Fruit fly (Drosophila melanogaster) whole organism, embryonic: ENCODE results near the gene CG1632.

ENCODE experiments used
- Adf1 ChIP-seq: fragments of 200-800 bp; sonication (Bioruptor generic); IDR thresholded peaks from 2 replicates; pipeline ENCODE4 v1.3.6; 2022; ENCODE audit warnings: missing biosample characterization, missing genetic modification characterization
- Asciz ChIP-seq: fragments of 200-800 bp; sonication (Bioruptor generic); optimal IDR thresholded peaks from 2 replicates; lab custom pipeline; 2017; ENCODE audit warnings: missing biosample characterization, mild to moderate bottlenecking, missing genetic modification characterization, missing genetic modification reagents
- Atf3 ChIP-seq: fragments of 200-800 bp; sonication (Bioruptor generic); optimal IDR thresholded peaks from 3 replicates; lab custom pipeline; 2016; ENCODE audit warnings: missing biosample characterization, missing genetic modification characterization
- CG11456 ChIP-seq: fragments of 200-800 bp; sonication (Bioruptor generic); IDR thresholded peaks from 3 replicates; pipeline ENCODE4 v1.3.6; 2022; ENCODE audit warnings: missing biosample characterization, missing genetic modification characterization
- CG11723 ChIP-seq: fragments of 200-800 bp; sonication (Bioruptor generic); optimal IDR thresholded peaks from 2 replicates; lab custom pipeline; 2017; ENCODE audit warnings: missing biosample characterization, mild to moderate bottlenecking, missing genetic modification characterization
- CG12219 ChIP-seq: fragments of 200-800 bp; sonication (Bioruptor generic); optimal IDR thresholded peaks from 3 replicates; lab custom pipeline; 2018; ENCODE audit warnings: missing biosample characterization, mild to moderate bottlenecking, missing genetic modification characterization
- CG12236 ChIP-seq: fragments of 200-800 bp; sonication (Bioruptor generic); optimal IDR thresholded peaks from 2 replicates; lab custom pipeline; 2016; ENCODE audit warnings: missing biosample characterization, missing genetic modification characterization
- CG14860 ChIP-seq: fragments of 200-800 bp; sonication (Bioruptor generic); IDR thresholded peaks from 3 replicates; pipeline ENCODE4 v1.3.6; 2022; ENCODE audit warnings: missing biosample characterization, missing genetic modification characterization; ENCODE audit not compliant: partially characterized antibody
- CG15011 ChIP-seq: fragments of 200-800 bp; sonication (Bioruptor generic); optimal IDR thresholded peaks from 3 replicates; lab custom pipeline; 2018; ENCODE audit warnings: missing biosample characterization, mild to moderate bottlenecking, missing genetic modification characterization
- CG15479 ChIP-seq: fragments of 200-800 bp; sonication (Bioruptor generic); optimal IDR thresholded peaks from 3 replicates; lab custom pipeline; 2019; ENCODE audit warnings: missing biosample characterization, mild to moderate bottlenecking, missing genetic modification characterization, moderate library complexity
- CG15514 ChIP-seq: fragments of 200-800 bp; sonication (Bioruptor generic); optimal IDR thresholded peaks from 3 replicates; lab custom pipeline; 2017; ENCODE audit warnings: missing biosample characterization, missing genetic modification characterization, mild to moderate bottlenecking, moderate library complexity, missing genetic modification reagents
- CG1603 ChIP-seq: fragments of 200-800 bp; sonication (Bioruptor generic); optimal IDR thresholded peaks from 2 replicates; lab custom pipeline; 2019; ENCODE audit warnings: missing biosample characterization, mild to moderate bottlenecking, missing genetic modification characterization, moderate library complexity
- CG16815 ChIP-seq: fragments of 200-800 bp; sonication (Bioruptor generic); optimal IDR thresholded peaks from 3 replicates; lab custom pipeline; 2017; ENCODE audit warnings: missing biosample characterization, mild to moderate bottlenecking, missing genetic modification characterization
- CG17568 ChIP-seq: fragments of 200-800 bp; sonication (Bioruptor generic); optimal IDR thresholded peaks from 2 replicates; lab custom pipeline; 2018; ENCODE audit warnings: missing biosample characterization, mild to moderate bottlenecking, missing genetic modification characterization, moderate library complexity
- CG30431 ChIP-seq: fragments of 200-800 bp; sonication (Bioruptor generic); optimal IDR thresholded peaks from 2 replicates; lab custom pipeline; 2017; ENCODE audit warnings: missing biosample characterization, missing genetic modification characterization
- CG3065 ChIP-seq: fragments of 200-800 bp; sonication (Bioruptor generic); optimal IDR thresholded peaks from 2 replicates; lab custom pipeline; 2016; ENCODE audit warnings: missing biosample characterization, missing genetic modification characterization
- CG32767 ChIP-seq: fragments of 200-800 bp; sonication (Bioruptor generic); IDR thresholded peaks from 2 replicates; pipeline ENCODE4 v1.3.6; 2022; ENCODE audit warnings: missing biosample characterization, missing genetic modification characterization
- CG3847 ChIP-seq: fragments of 200-800 bp; sonication (Bioruptor generic); IDR thresholded peaks from 2 replicates; pipeline ENCODE4 v1.3.6; 2022; ENCODE audit warnings: missing biosample characterization, missing genetic modification characterization
- CG4360 ChIP-seq: fragments of 200-800 bp; sonication (Bioruptor generic); IDR thresholded peaks from 2 replicates; pipeline ENCODE4 v1.3.6; 2022; ENCODE audit warnings: missing biosample characterization, missing genetic modification characterization
- CG6654 ChIP-seq: fragments of 200-800 bp; sonication (Bioruptor generic); optimal IDR thresholded peaks from 2 replicates; lab custom pipeline; 2017; ENCODE audit warnings: missing biosample characterization, mild to moderate bottlenecking, missing genetic modification characterization
- CG7556 ChIP-seq: fragments of 200-800 bp; sonication (Bioruptor generic); optimal IDR thresholded peaks from 2 replicates; lab custom pipeline; 2017; ENCODE audit warnings: missing biosample characterization, mild to moderate bottlenecking, missing genetic modification characterization
- CG8924 ChIP-seq: fragments of 200-800 bp; optimal IDR thresholded peaks from 3 replicates; lab custom pipeline; 2019; ENCODE audit warnings: missing biosample characterization, mild to moderate bottlenecking, missing genetic modification characterization, moderate library complexity
- CG9876 ChIP-seq: fragments of 200-800 bp; sonication (Bioruptor generic); optimal IDR thresholded peaks from 2 replicates; lab custom pipeline; 2016; ENCODE audit warnings: missing biosample characterization, missing genetic modification characterization
- CTCF ChIP-seq: fragments of 200-800 bp; sonication (Bioruptor generic); optimal IDR thresholded peaks from 2 replicates; lab custom pipeline; 2017; ENCODE audit warnings: missing biosample characterization, mild to moderate bottlenecking, missing genetic modification characterization, moderate library complexity
- Dip3 ChIP-seq: fragments of 200-800 bp; sonication (Bioruptor generic); optimal IDR thresholded peaks from 3 replicates; lab custom pipeline; 2016; ENCODE audit warnings: missing biosample characterization, missing genetic modification characterization
- Dp ChIP-seq: fragments of 200-800 bp; sonication (Bioruptor generic); optimal IDR thresholded peaks from 2 replicates; lab custom pipeline; 2018; ENCODE audit warnings: missing biosample characterization, mild to moderate bottlenecking, missing genetic modification characterization, moderate library complexity
- Dref ChIP-seq: fragments of 200-800 bp; sonication (Bioruptor generic); IDR thresholded peaks from 2 replicates; pipeline ENCODE4 v1.3.6; 2022; ENCODE audit warnings: missing biosample characterization, missing genetic modification characterization
- E2f2 ChIP-seq: fragments of 200-800 bp; sonication (Bioruptor generic); IDR thresholded peaks from 2 replicates; pipeline ENCODE4 v1.3.6; 2022; ENCODE audit warnings: missing biosample characterization, missing genetic modification characterization
- Ets97D ChIP-seq: fragments of 200-800 bp; sonication (Bioruptor generic); optimal IDR thresholded peaks from 3 replicates; lab custom pipeline; 2016; ENCODE audit warnings: missing biosample characterization, missing genetic modification characterization
- MTF-1 ChIP-seq: fragments of 200-800 bp; sonication (Bioruptor generic); optimal IDR thresholded peaks from 2 replicates; lab custom pipeline; 2018; ENCODE audit warnings: missing biosample characterization, mild to moderate bottlenecking, missing genetic modification characterization, borderline replicate concordance
- Med ChIP-seq: fragments of 200-800 bp; sonication (Bioruptor generic); peaks from one replicate; lab custom pipeline; 2016; ENCODE audit warnings: missing biosample characterization, missing genetic modification characterization, mild to moderate bottlenecking, inconsistent platforms, moderate library complexity
- Rx ChIP-seq: fragments of 200-800 bp; sonication (Bioruptor generic); IDR thresholded peaks from 2 replicates; pipeline ENCODE4 v1.3.6; 2022; ENCODE audit warnings: missing biosample characterization, missing genetic modification characterization
- Scr ChIP-seq: fragments of 200-800 bp; sonication (Bioruptor generic); IDR thresholded peaks from 2 replicates; pipeline ENCODE4 v1.3.6; 2022; ENCODE audit warnings: missing biosample characterization, missing genetic modification characterization; ENCODE audit not compliant: partially characterized antibody
- Sox102F ChIP-seq: fragments of 200-800 bp; sonication (Bioruptor generic); optimal IDR thresholded peaks from 2 replicates; lab custom pipeline; 2018; ENCODE audit warnings: missing biosample characterization, mild to moderate bottlenecking, missing genetic modification characterization, moderate library complexity
- Xbp1 ChIP-seq: fragments of 200-800 bp; sonication (Bioruptor generic); optimal IDR thresholded peaks from 3 replicates; lab custom pipeline; 2016; ENCODE audit warnings: missing biosample characterization, mild to moderate bottlenecking, missing genetic modification characterization
- aop ChIP-seq: fragments of 200-800 bp; sonication (Bioruptor generic); IDR thresholded peaks from 2 replicates; pipeline ENCODE4 v1.3.6; 2022; ENCODE audit warnings: missing biosample characterization, missing genetic modification characterization
- croc ChIP-seq: fragments of 200-800 bp; sonication (Bioruptor generic); conservative IDR thresholded peaks from 3 replicates; pipeline ENCODE4 v1.3.6; 2022; ENCODE audit warnings: missing biosample characterization, missing genetic modification characterization
- dati ChIP-seq: fragments of 200-800 bp; sonication (Bioruptor generic); IDR thresholded peaks from 2 replicates; pipeline ENCODE4 v1.3.6; 2022; ENCODE audit warnings: missing biosample characterization, missing genetic modification characterization
- gcm ChIP-seq: fragments of 200-800 bp; sonication (Bioruptor generic); optimal IDR thresholded peaks from 2 replicates; lab custom pipeline; 2019; ENCODE audit warnings: missing biosample characterization, mild to moderate bottlenecking, missing genetic modification characterization, moderate library complexity
- gsb-n ChIP-seq: fragments of 200-800 bp; sonication (Bioruptor generic); optimal IDR thresholded peaks from 3 replicates; lab custom pipeline; 2018; ENCODE audit warnings: missing biosample characterization, mild to moderate bottlenecking, missing genetic modification characterization
- ham ChIP-seq: fragments of 200-800 bp; sonication (Bioruptor generic); IDR thresholded peaks from 2 replicates; pipeline ENCODE4 v1.3.6; 2022; ENCODE audit warnings: missing biosample characterization, missing genetic modification characterization
- her ChIP-seq: fragments of 200-800 bp; sonication (Bioruptor generic); optimal IDR thresholded peaks from 2 replicates; lab custom pipeline; 2016; ENCODE audit warnings: missing biosample characterization, missing genetic modification characterization
- kni ChIP-seq: fragments of 200-800 bp; sonication (Bioruptor generic); optimal IDR thresholded peaks from 3 replicates; lab custom pipeline; 2017; ENCODE audit warnings: mild to moderate bottlenecking, missing biosample characterization, missing genetic modification reagents, missing genetic modification characterization
- lilli ChIP-seq: fragments of 200-800 bp; sonication (Bioruptor generic); optimal IDR thresholded peaks from 3 replicates; lab custom pipeline; 2016; ENCODE audit warnings: missing biosample characterization, missing genetic modification characterization
- nmo ChIP-seq: fragments of 200-800 bp; sonication (Bioruptor generic); optimal IDR thresholded peaks from 2 replicates; lab custom pipeline; 2018; ENCODE audit warnings: missing biosample characterization, mild to moderate bottlenecking, missing genetic modification characterization, moderate library complexity
- onecut ChIP-seq: fragments of 200-800 bp; sonication (Bioruptor generic); IDR thresholded peaks from 2 replicates; pipeline ENCODE4 v1.3.6; 2022; ENCODE audit warnings: missing biosample characterization, missing genetic modification characterization
- pzg ChIP-seq: fragments of 200-800 bp; sonication (Bioruptor generic); optimal IDR thresholded peaks from 3 replicates; lab custom pipeline; 2018; ENCODE audit warnings: missing biosample characterization, mild to moderate bottlenecking, missing genetic modification characterization, moderate library complexity
- slou ChIP-seq: fragments of 200-800 bp; sonication (Bioruptor generic); optimal IDR thresholded peaks from 3 replicates; lab custom pipeline; 2016; ENCODE audit warnings: missing biosample characterization, missing genetic modification characterization
- slp2 ChIP-seq: fragments of 200-800 bp; sonication (Bioruptor generic); optimal IDR thresholded peaks from 2 replicates; lab custom pipeline; 2016; ENCODE audit warnings: missing biosample characterization, missing genetic modification characterization
- tio ChIP-seq: fragments of 200-800 bp; sonication (Bioruptor generic); optimal IDR thresholded peaks from 2 replicates; lab custom pipeline; 2017; ENCODE audit warnings: missing biosample characterization, missing genetic modification characterization, inconsistent platforms
- vvl ChIP-seq: fragments of 200-800 bp; sonication (Bioruptor generic); IDR thresholded peaks from 2 replicates; pipeline ENCODE4 v1.3.6; 2022; ENCODE audit warnings: missing biosample characterization, missing genetic modification characterization

Gene CG1632

dm6 chrX:8263236-8263635, 10.8 kb downstream of the CG1632 start (continued):
- TF ChIP-seq CG11456 (GFP tag; lab: Robert Waterston, UW) (no peak), gsb-n (tag; lab: Kevin White, UChicago) (no peak), onecut (no peak), Rx (GFP tag; lab: Robert Waterston, UW) (no peak), Sox102F (GFP tag; lab: Kevin White, UChicago) (peak; percentile 20)

- TF ChIP-seq CG3065 (GFP tag; lab: Kevin White, UChicago): no peak
- TF ChIP-seq CG3847: 0 out of 2 replicates have a peak, but pooled peaks have one; percentile 8
- no peak for TF ChIP-seq vvl (GFP tag; lab: Robert Waterston, UW)
- no peak for TF ChIP-seq tio (GFP tag; lab: Kevin White, UChicago)
- no peak for TF ChIP-seq kni (GFP tag; lab: Kevin White, UChicago)
- TF ChIP-seq Asciz (GFP tag; lab: Kevin White, UChicago): no peak
- no peak for TF ChIP-seq MTF-1 (GFP tag; lab: Kevin White, UChicago)
- peak; percentile 47 for TF ChIP-seq CG15514 (GFP tag; lab: Kevin White, UChicago)
- no peak for TF ChIP-seq Scr (GFP tag; lab: Robert Waterston, UW)
- TF ChIP-seq CTCF (GFP tag; lab: Kevin White, UChicago): peak; percentile 59
- TF ChIP-seq CG12219 (GFP tag; lab: Kevin White, UChicago): no peak
- no peak for TF ChIP-seq CG30431 (GFP tag; lab: Kevin White, UChicago)
- no peak for TF ChIP-seq nmo (GFP tag; lab: Kevin White, UChicago)
- no peak for TF ChIP-seq Atf3 (GFP tag; lab: Kevin White, UChicago)
- peak; percentile 3 for TF ChIP-seq Ets97D (GFP tag; lab: Kevin White, UChicago)
- TF ChIP-seq Med (GFP tag; lab: Kevin White, UChicago): no peak
- TF ChIP-seq Dip3 (GFP tag; lab: Kevin White, UChicago): no peak
- TF ChIP-seq CG14860 (GFP tag; lab: Robert Waterston, UW): no peak
- TF ChIP-seq CG6654 (GFP tag; lab: Kevin White, UChicago): no peak
- TF ChIP-seq E2f2: peak; percentile 84
- no peak for TF ChIP-seq CG4360 (GFP tag; lab: Robert Waterston, UW)
- TF ChIP-seq CG17568 (GFP tag; lab: Kevin White, UChicago): no peak
- no peak for TF ChIP-seq gcm (GFP tag; lab: Kevin White, UChicago)
- TF ChIP-seq CG11723: no peak
- no peak for TF ChIP-seq Adf1
- no peak for TF ChIP-seq CG12236 (GFP tag; lab: Kevin White, UChicago)
- peak; percentile 78 for TF ChIP-seq Dp (GFP tag; lab: Kevin White, UChicago)
- TF ChIP-seq dati: no peak
- no peak for TF ChIP-seq CG15011 (GFP tag; lab: Kevin White, UChicago)
- peak; percentile 7 for TF ChIP-seq CG1603
- TF ChIP-seq slp2: no peak
- no peak for TF ChIP-seq croc
- TF ChIP-seq CG32767: no peak
- TF ChIP-seq CG15479 (GFP tag; lab: Kevin White, UChicago): no peak
- TF ChIP-seq Dref: peak; percentile 34; the same call in 1 of the 2 replicates
- TF ChIP-seq pzg (GFP tag; lab: Kevin White, UChicago): peak; percentile 45
- TF ChIP-seq CG9876 (GFP tag; lab: Kevin White, UChicago): no peak
- TF ChIP-seq CG7556 (GFP tag; lab: Kevin White, UChicago): no peak
- no peak for TF ChIP-seq ham (GFP tag; lab: Robert Waterston, UW)
- TF ChIP-seq Xbp1 (GFP tag; lab: Kevin White, UChicago): no peak
- TF ChIP-seq her (GFP tag; lab: Kevin White, UChicago): no peak
- TF ChIP-seq CG8924 (tag; lab: Kevin White, UChicago): no peak
- TF ChIP-seq slou (GFP tag; lab: Kevin White, UChicago): no peak
- no peak for TF ChIP-seq CG16815 (GFP tag; lab: Kevin White, UChicago)
- TF ChIP-seq aop (GFP tag; lab: Robert Waterston, UW): no peak
- no peak for TF ChIP-seq lilli (GFP tag; lab: Kevin White, UChicago)
Observed at dm6 chrX:8265261-8265660, 12.8 kb downstream of the CG1632 start.
